Worm (Caenorhabditis elegans): ENCODE data around the gene srlf-29.

DNA sequence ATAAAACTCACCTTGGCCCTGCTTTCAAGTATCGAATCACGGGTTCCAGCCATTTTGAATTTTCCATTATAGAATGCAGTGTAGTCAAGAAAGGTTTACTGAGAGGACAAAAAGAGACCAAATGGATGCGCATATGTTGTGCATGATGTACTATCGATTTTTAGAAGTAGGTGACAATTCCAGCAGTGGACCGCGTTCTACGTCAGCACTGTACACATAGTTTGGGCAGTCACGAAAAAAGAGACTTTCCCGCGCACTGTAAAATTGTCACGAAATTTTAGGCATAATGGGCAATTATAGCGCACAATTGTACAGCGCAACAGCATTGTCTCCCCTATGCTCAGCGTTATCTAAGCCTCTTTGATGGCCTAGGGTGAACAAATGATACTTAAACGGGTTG is 24.9 kb downstream of the srlf-29 start, which contains the start of gene fbxc-22:
- no peak for TF ChIP-seq nhr-48 (tag; optimal IDR thresholded peaks at IDR 0.05)
- TF ChIP-seq nhr-237 (tag; optimal IDR thresholded peaks at IDR 0.05): no peak
- no peak for TF ChIP-seq nhr-28 (tag; optimal IDR thresholded peaks at IDR 0.05)
- TF ChIP-seq tag-97 (GFP tag; IDR thresholded peaks at IDR 0.05): no peak
- TF ChIP-seq nhr-11 (tag; optimal IDR thresholded peaks at IDR 0.05): no peak
